Fruit fly (Drosophila melanogaster) whole organism, wandering third instar larva: ENCODE data around the gene elg1.

Experiments used
- Abd-B ChIP-seq: fragments of >200 bp; optimal IDR thresholded peaks from 2 replicates; lab custom pipeline; 2017; ENCODE audit warnings: missing biosample characterization, missing genetic modification characterization
- CG32264 ChIP-seq: fragments of 200-800 bp; sonication (Bioruptor generic); optimal IDR thresholded peaks from 2 replicates; lab custom pipeline; 2016; ENCODE audit warnings: missing biosample characterization, missing genetic modification characterization
- CG9705 ChIP-seq: fragments of 200-800 bp; sonication (Bioruptor generic); optimal IDR thresholded peaks from 2 replicates; lab custom pipeline; 2018; ENCODE audit warnings: missing biosample characterization, mild to moderate bottlenecking, missing genetic modification characterization
- CrebA ChIP-seq: fragments of 200-800 bp; sonication (Bioruptor generic); optimal IDR thresholded peaks from 2 replicates; lab custom pipeline; 2016; ENCODE audit warnings: missing biosample characterization, mild to moderate bottlenecking, missing genetic modification characterization, borderline replicate concordance
- Dfd ChIP-seq: fragments of >200 bp; optimal IDR thresholded peaks from 2 replicates; lab custom pipeline; 2017; ENCODE audit warnings: missing biosample characterization, missing genetic modification characterization
- Dif ChIP-seq: fragments of 200-275, 200-300 bp; sonication (Bioruptor generic); optimal IDR thresholded peaks from 2 replicates; lab custom pipeline; 2018; ENCODE audit warnings: missing biosample characterization, missing genetic modification characterization; ENCODE audit not compliant: partially characterized antibody
- GATAd ChIP-seq: sonication (Bioruptor generic); optimal IDR thresholded peaks from 2 replicates; lab custom pipeline; 2016; ENCODE audit warnings: missing biosample characterization, missing genetic modification characterization
- HLH106 ChIP-seq: fragments of 200-800 bp; optimal IDR thresholded peaks from 3 replicates; lab custom pipeline; 2019; ENCODE audit warnings: missing biosample characterization, mild to moderate bottlenecking, missing genetic modification characterization, moderate library complexity
- Hnf4 ChIP-seq: fragments of 200-800 bp; sonication (Bioruptor generic); optimal IDR thresholded peaks from 2 replicates; lab custom pipeline; 2016; ENCODE audit warnings: missing biosample characterization, mild to moderate bottlenecking, missing genetic modification characterization
- Hr78 ChIP-seq: fragments of >200 bp; optimal IDR thresholded peaks from 2 replicates; lab custom pipeline; 2017; ENCODE audit warnings: missing biosample characterization, missing genetic modification characterization
- Hr83 ChIP-seq: fragments of 200-300 bp; sonication (Bioruptor generic); optimal IDR thresholded peaks from 2 replicates; lab custom pipeline; 2016; ENCODE audit warnings: missing biosample characterization, mild to moderate bottlenecking, missing genetic modification characterization, moderate library complexity; ENCODE audit not compliant: poor library complexity, severe bottlenecking
- Jra ChIP-seq: sonication (Bioruptor generic); optimal IDR thresholded peaks from 2 replicates; lab custom pipeline; 2016; ENCODE audit warnings: missing biosample characterization, missing genetic modification characterization
- Mio ChIP-seq: sonication (Bioruptor generic); optimal IDR thresholded peaks from 2 replicates; lab custom pipeline; 2016; ENCODE audit warnings: missing biosample characterization, missing genetic modification characterization
- Myc ChIP-seq: fragments of >200 bp; optimal IDR thresholded peaks from 2 replicates; lab custom pipeline; 2017
- N ChIP-seq: fragments of >200 bp; optimal IDR thresholded peaks from 2 replicates; lab custom pipeline; 2018; ENCODE audit warnings: missing biosample characterization, missing external identifiers, missing genetic modification characterization
- OdsH ChIP-seq: fragments of 200-800 bp; sonication (Bioruptor generic); optimal IDR thresholded peaks from 2 replicates; lab custom pipeline; 2016; ENCODE audit warnings: missing biosample characterization, mild to moderate bottlenecking, missing genetic modification characterization
- Rel ChIP-seq, 2 experiments: fragments of 200-800 bp; sonication (Bioruptor generic) in 1 of 2; optimal IDR thresholded peaks; 2 replicates in 1 of 2; 3 replicates in 1 of 2; lab custom pipeline; 2016 to 2019; ENCODE audit warnings: mild to moderate bottlenecking in 2 of 2, missing biosample characterization in 2 of 2, missing genetic modification characterization in 2 of 2, moderate library complexity in 1 of 2
- Sp1 ChIP-seq: fragments of 200-800 bp; sonication (Bioruptor generic); optimal IDR thresholded peaks from 3 replicates; lab custom pipeline; 2019; ENCODE audit warnings: missing biosample characterization, mild to moderate bottlenecking, missing genetic modification characterization, moderate library complexity
- Vsx2 ChIP-seq: fragments of 200-300, 225-300 bp; sonication (Bioruptor generic); optimal IDR thresholded peaks from 2 replicates; lab custom pipeline; 2018; ENCODE audit warnings: missing biosample characterization, missing genetic modification characterization; ENCODE audit not compliant: partially characterized antibody
- br ChIP-seq: fragments of 200-800 bp; sonication (Bioruptor generic); optimal IDR thresholded peaks from 2 replicates; lab custom pipeline; 2016; ENCODE audit warnings: missing biosample characterization, missing genetic modification characterization
- brk ChIP-seq: fragments of 200-800 bp; sonication (Bioruptor generic); optimal IDR thresholded peaks from 2 replicates; lab custom pipeline; 2016; ENCODE audit warnings: missing biosample characterization, mild to moderate bottlenecking, missing genetic modification characterization
- dl ChIP-seq, 2 experiments: fragments of 175-275, 200-275 bp in 1 of 2; fragments of 200-275 bp in 1 of 2; sonication (Bioruptor generic); optimal IDR thresholded peaks; lab custom pipeline; 2018; ENCODE audit warnings: mild to moderate bottlenecking in 2 of 2, missing biosample characterization in 2 of 2, missing genetic modification characterization in 2 of 2, moderate library complexity in 2 of 2; ENCODE audit not compliant: partially characterized antibody in 2 of 2, insufficient read depth in 1 of 2
- dmrt93B ChIP-seq: fragments of 200-800 bp; sonication (Bioruptor generic); optimal IDR thresholded peaks from 2 replicates; lab custom pipeline; 2018; ENCODE audit warnings: missing biosample characterization, mild to moderate bottlenecking, missing genetic modification characterization
- dsf ChIP-seq: sonication (Bioruptor generic); optimal IDR thresholded peaks from 2 replicates; lab custom pipeline; 2016; ENCODE audit warnings: missing biosample characterization, missing genetic modification characterization, borderline replicate concordance
- ey ChIP-seq: fragments of 200-800 bp; sonication (Bioruptor generic); optimal IDR thresholded peaks from 2 replicates; lab custom pipeline; 2016; ENCODE audit warnings: missing biosample characterization, missing genetic modification characterization
- foxo ChIP-seq, 2 experiments: fragments of 200-800 bp; sonication (Bioruptor generic); optimal IDR thresholded peaks; 2 replicates in 1 of 2; 3 replicates in 1 of 2; lab custom pipeline; 2016 to 2017; ENCODE audit warnings: missing biosample characterization in 2 of 2, missing genetic modification characterization in 2 of 2
- fru ChIP-seq: fragments of 200-800 bp; sonication (Bioruptor generic); optimal IDR thresholded peaks from 3 replicates; lab custom pipeline; 2016; ENCODE audit warnings: missing biosample characterization, mild to moderate bottlenecking, missing genetic modification characterization
- h ChIP-seq: fragments of 200-800 bp; sonication (Bioruptor generic); optimal IDR thresholded peaks from 3 replicates; lab custom pipeline; 2016; ENCODE audit warnings: missing biosample characterization, mild to moderate bottlenecking, missing genetic modification characterization
- jim ChIP-seq: fragments of 175-275, 200-325 bp; sonication (Bioruptor generic); optimal IDR thresholded peaks from 2 replicates; lab custom pipeline; 2016; ENCODE audit warnings: missing biosample characterization, mild to moderate bottlenecking, missing genetic modification characterization
- lola ChIP-seq: fragments of >200 bp; optimal IDR thresholded peaks from 2 replicates; lab custom pipeline; 2017; ENCODE audit warnings: missing biosample characterization, missing genetic modification characterization
- pan ChIP-seq: fragments of >200 bp; optimal IDR thresholded peaks from 2 replicates; lab custom pipeline; 2017
- psq ChIP-seq: fragments of 200-800 bp; sonication (Bioruptor generic); optimal IDR thresholded peaks from 3 replicates; lab custom pipeline; 2017; ENCODE audit warnings: missing biosample characterization, mild to moderate bottlenecking, missing genetic modification characterization, moderate library complexity
- rgr ChIP-seq: fragments of 200-800 bp; sonication (Bioruptor generic); optimal IDR thresholded peaks from 3 replicates; lab custom pipeline; 2016; ENCODE audit warnings: missing biosample characterization, mild to moderate bottlenecking, missing genetic modification characterization
- sage ChIP-seq: fragments of 200-800 bp; sonication (Bioruptor generic); optimal IDR thresholded peaks from 2 replicates; lab custom pipeline; 2016; ENCODE audit warnings: missing biosample characterization, mild to moderate bottlenecking, missing genetic modification characterization
- sv ChIP-seq: fragments of 200-800 bp; sonication (Bioruptor generic); optimal IDR thresholded peaks from 3 replicates; lab custom pipeline; 2016; ENCODE audit warnings: missing biosample characterization, missing genetic modification characterization
- tai ChIP-seq: sonication (Bioruptor generic); optimal IDR thresholded peaks from 2 replicates; lab custom pipeline; 2016; ENCODE audit warnings: missing biosample characterization, missing genetic modification characterization
- usp ChIP-seq: fragments of >200 bp; optimal IDR thresholded peaks from 2 replicates; lab custom pipeline; 2017; ENCODE audit warnings: missing biosample characterization, missing genetic modification characterization
- woc ChIP-seq: sonication (Bioruptor generic); optimal IDR thresholded peaks from 2 replicates; lab custom pipeline; 2016; ENCODE audit warnings: missing biosample characterization, mild to moderate bottlenecking, missing genetic modification characterization

Gene elg1

dm6 chr3L:16161131-16161530 lies 29.3 kb downstream of the elg1 start:
- TF ChIP-seq HLH106 (tag; lab: Kevin White, UChicago) (no peak), OdsH (no peak), Hnf4 (GFP tag; lab: Kevin White, UChicago) (peak; percentile 9), Jra (GFP tag; lab: Kevin White, UChicago) (peak; percentile 7), N (GFP tag; lab: Kevin White, UChicago) (no peak), Vsx2 (peak; percentile 70), CrebA (peak; percentile 51), Hr78 (no peak), Mio (GFP tag; lab: Kevin White, UChicago) (no peak), dmrt93B (GFP tag; lab: Kevin White, UChicago) (no peak), CG32264 (GFP tag; lab: Kevin White, UChicago) (no peak), foxo (GFP tag; optimal IDR thresholded peaks at IDR 0.05; lab: Kevin White, UChicago) (peak in 1 of 2 experiments; percentile 3), Rel (GFP tag; optimal IDR thresholded peaks at IDR 0.05; lab: Kevin White, UChicago) (no peak), Rel (tag; optimal IDR thresholded peaks at IDR 0.05; lab: Kevin White, UChicago) (no peak), dsf (GFP tag; lab: Kevin White, UChicago) (no peak), Dif (GFP tag; lab: Kevin White, UChicago) (no peak), ey (GFP tag; lab: Kevin White, UChicago) (no peak), pan (lab: Kevin White, UChicago) (no peak), Hr83 (GFP tag; lab: Kevin White, UChicago) (no peak), Myc (lab: Kevin White, UChicago) (no peak), h (GFP tag; lab: Kevin White, UChicago) (no peak), usp (GFP tag; lab: Kevin White, UChicago) (no peak), jim (no peak), psq (GFP tag; lab: Kevin White, UChicago) (peak; percentile 55), Dfd (GFP tag; lab: Kevin White, UChicago) (no peak), br (no peak), brk (GFP tag; lab: Kevin White, UChicago) (no peak), rgr (no peak), lola (no peak)

dm6 chr3L:16161847-16162556 lies 30.2 kb downstream of the elg1 start:
- TF ChIP-seq br (no peak), Hnf4 (GFP tag; lab: Kevin White, UChicago) (peak; percentile 23), ey (GFP tag; lab: Kevin White, UChicago) (peak; percentile 31), h (GFP tag; lab: Kevin White, UChicago) (peak; percentile 13), CrebA (no peak), fru (GFP tag; lab: Kevin White, UChicago) (peak; percentile 33), Hr83 (GFP tag; lab: Kevin White, UChicago) (no peak), CG32264 (GFP tag; lab: Kevin White, UChicago) (no peak), woc (no peak), HLH106 (tag; lab: Kevin White, UChicago) (peak; percentile 22), jim (no peak), tai (GFP tag; lab: Kevin White, UChicago) (peak; percentile 8), foxo (GFP tag; optimal IDR thresholded peaks at IDR 0.05; lab: Kevin White, UChicago) (peak in 1 of 2 experiments; percentile 47)

DNA sequence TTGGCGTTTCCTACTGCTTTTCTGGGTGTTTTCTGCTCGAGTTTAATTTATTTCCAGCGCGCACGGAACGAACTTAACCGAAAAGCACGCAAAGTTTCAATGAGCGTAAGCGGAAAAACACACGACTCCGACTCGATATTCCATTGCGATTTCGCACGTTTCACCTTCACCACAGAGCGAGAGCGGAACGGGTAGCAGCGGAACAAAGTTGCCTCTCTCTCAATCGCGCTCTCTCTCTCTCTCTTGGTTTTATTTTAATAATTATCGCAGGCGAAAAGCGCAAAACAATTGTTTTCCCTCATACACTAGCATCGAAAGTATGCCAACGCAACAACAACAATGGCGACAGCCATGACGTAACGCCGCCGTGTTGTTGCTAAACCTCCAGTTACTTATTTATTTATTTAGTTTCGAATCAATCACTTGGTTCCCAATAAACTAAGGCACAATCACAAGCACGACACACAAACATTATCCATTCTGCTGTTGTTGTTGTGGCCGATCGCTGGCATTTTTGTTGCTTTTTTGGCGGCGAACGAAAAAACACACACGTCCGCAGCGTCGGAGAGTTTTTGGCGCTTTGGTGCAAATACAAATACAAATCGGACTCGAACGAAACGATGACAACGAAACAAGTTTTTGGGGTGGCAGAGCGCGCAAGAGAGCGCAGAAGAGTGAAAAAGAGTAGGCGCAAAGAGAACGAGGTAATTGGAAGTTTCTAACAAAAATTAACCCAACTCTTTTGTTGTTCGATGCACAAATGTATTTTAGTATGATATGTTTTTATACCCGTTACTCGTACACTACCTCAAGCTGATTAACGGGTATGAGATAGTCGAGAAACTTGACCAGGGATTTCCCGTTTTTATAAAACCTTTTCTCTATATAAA lies 32.6 kb downstream of the elg1 start, which contains the start of gene CG5151:
Gene CG5151 (minus strand): TSS at position 552 of the 890 bp plus-strand sequence.
- TF ChIP-seq CG9705 (GFP tag; lab: Kevin White, UChicago) (no peak), Dfd (GFP tag; lab: Kevin White, UChicago) (no peak), dmrt93B (GFP tag; lab: Kevin White, UChicago) (no peak), Sp1 (GFP tag; lab: Kevin White, UChicago) (peak; percentile 65), Hnf4 (GFP tag; lab: Kevin White, UChicago) (no peak), dsf (GFP tag; lab: Kevin White, UChicago) (no peak), Hr83 (GFP tag; lab: Kevin White, UChicago) (peak; percentile 45), lola (no peak), Jra (GFP tag; lab: Kevin White, UChicago) (no peak), psq (GFP tag; lab: Kevin White, UChicago) (peak; percentile 26), foxo (GFP tag; optimal IDR thresholded peaks at IDR 0.05; lab: Kevin White, UChicago) (peak in 1 of 2 experiments; percentile 38), OdsH (no peak), rgr (peak; percentile 28), Dif (GFP tag; lab: Kevin White, UChicago) (peak; percentile 88), pan (lab: Kevin White, UChicago) (no peak), HLH106 (tag; lab: Kevin White, UChicago) (peak; percentile 8), jim (no peak), GATAd (GFP tag; lab: Kevin White, UChicago) (no peak), N (GFP tag; lab: Kevin White, UChicago) (no peak), Myc (lab: Kevin White, UChicago) (no peak), Mio (GFP tag; lab: Kevin White, UChicago) (no peak), fru (GFP tag; lab: Kevin White, UChicago) (peak; percentile 14), CG32264 (GFP tag; lab: Kevin White, UChicago) (no peak), sage (GFP tag; lab: Kevin White, UChicago) (peak; percentile 68), sv (no peak), dl (GFP tag; optimal IDR thresholded peaks at IDR 0.05; lab: Kevin White, UChicago; ENCODE audit: insufficient read depth in 1 of 2, partially characterized antibody in 2 of 2) (peak; percentile 73 to 82), Abd-B (no peak), Vsx2 (peak; percentile 86), woc (peak; percentile 2), h (GFP tag; lab: Kevin White, UChicago) (peak; percentile 56)
